Fruit fly (Drosophila melanogaster) whole organism: ENCODE data around the gene CG15027.

Source experiments
- CG8478 ChIP-seq: fragments of >200 bp; optimal IDR thresholded peaks from 2 replicates; lab custom pipeline; 2018; ENCODE audit warnings: inconsistent platforms
- pan ChIP-seq: fragments of >200 bp; optimal IDR thresholded peaks from 2 replicates; lab custom pipeline; 2017
- usp ChIP-seq: fragments of >200 bp; optimal IDR thresholded peaks from 2 replicates; lab custom pipeline; 2017; ENCODE audit warnings: missing biosample characterization, missing genetic modification characterization, mixed read lengths

dm6 chrX:15042499-15042898 is 43.1 kb downstream of the CG15027 start:
- TF ChIP-seq usp (no peak), pan (lab: Kevin White, UChicago) (no peak), CG8478 (lab: Kevin White, UChicago) (no peak)
